Worm (Caenorhabditis elegans) whole organism, young adult: Measurements from ENCODE around the gene F31D5.2.

ENCODE experiments used
- C06A6.2 ChIP-seq: fragments of 200-800 bp; sonication (Bioruptor generic); conservative IDR thresholded peaks from 2 replicates; pipeline ENCODE4 v1.3.6; 2022; ENCODE audit warnings: missing genetic modification characterization, missing compliant biosample characterization
- F22D6.2 ChIP-seq: sonication (generic microtip); optimal IDR thresholded peaks from 2 replicates; lab custom pipeline; 2016; ENCODE audit warnings: mild to moderate bottlenecking, missing genetic modification characterization, missing compliant biosample characterization
- F49E8.2 ChIP-seq: sonication (generic microtip); optimal IDR thresholded peaks from 3 replicates; lab custom pipeline; 2017; ENCODE audit warnings: missing genetic modification characterization, mild to moderate bottlenecking, missing compliant biosample characterization, antibody characterized with exemption, moderate library complexity; ENCODE audit not compliant: insufficient read depth
- F55B11.4 ChIP-seq: sonication (generic microtip); optimal IDR thresholded peaks from 2 replicates; lab custom pipeline; 2016; ENCODE audit warnings: missing compliant biosample characterization, missing genetic modification characterization, borderline replicate concordance; ENCODE audit not compliant: insufficient read depth
- F57C9.4 ChIP-seq: sonication (generic microtip); optimal IDR thresholded peaks from 2 replicates; lab custom pipeline; 2017; ENCODE audit warnings: mild to moderate bottlenecking, missing genetic modification characterization, missing compliant biosample characterization
- K11D2.4 ChIP-seq: fragments of 200-800 bp; sonication (Bioruptor generic); IDR thresholded peaks from 2 replicates; pipeline ENCODE4 v1.3.6; 2022; ENCODE audit warnings: missing genetic modification reagents, missing genetic modification characterization, missing compliant biosample characterization
- T07F8.4 ChIP-seq: sonication (generic microtip); optimal IDR thresholded peaks from 2 replicates; lab custom pipeline; 2016; ENCODE audit warnings: mild to moderate bottlenecking, missing genetic modification characterization, moderate library complexity, missing compliant biosample characterization
- T26A5.8 ChIP-seq: sonication (generic microtip); optimal IDR thresholded peaks from 2 replicates; lab custom pipeline; 2016; ENCODE audit warnings: missing genetic modification characterization, missing compliant biosample characterization
- Y53F4B.3 ChIP-seq: fragments of 200-800 bp; sonication (Bioruptor generic); IDR thresholded peaks from 2 replicates; pipeline ENCODE4 v1.3.6; 2022; ENCODE audit warnings: missing genetic modification reagents, missing genetic modification characterization, missing compliant biosample characterization
- Y53G8AR.9 ChIP-seq: fragments of 200-800 bp; sonication (Bioruptor generic); conservative IDR thresholded peaks from 2 replicates; pipeline ENCODE4 v1.3.6; 2022; ENCODE audit warnings: missing genetic modification reagents, missing genetic modification characterization, missing compliant biosample characterization
- Y56A3A.18 ChIP-seq: fragments of 200-800 bp; sonication (Bioruptor generic); IDR thresholded peaks from 2 replicates; pipeline ENCODE4 v1.3.6; 2022; ENCODE audit warnings: missing genetic modification reagents, missing genetic modification characterization, missing compliant biosample characterization
- atf-7 ChIP-seq: sonication (generic microtip); optimal IDR thresholded peaks from 2 replicates; lab custom pipeline; 2017; ENCODE audit warnings: mild to moderate bottlenecking, missing genetic modification characterization, missing compliant biosample characterization
- attf-3 ChIP-seq: fragments of 200-800 bp; sonication (Bioruptor generic); conservative IDR thresholded peaks from 2 replicates; pipeline ENCODE4 v1.3.6; 2022; ENCODE audit warnings: missing genetic modification reagents, missing genetic modification characterization, missing compliant biosample characterization
- attf-6 ChIP-seq: fragments of 200-800 bp; sonication (Bioruptor generic); IDR thresholded peaks from 2 replicates; pipeline ENCODE4 v1.3.6; 2022; ENCODE audit warnings: missing genetic modification reagents, missing genetic modification characterization, missing compliant biosample characterization
- cebp-1 ChIP-seq, 2 experiments: fragments of 200-800 bp in 1 of 2; sonication (Bioruptor generic) in 1 of 2; sonication (generic microtip) in 1 of 2; IDR thresholded peaks in 1 of 2; optimal IDR thresholded peaks in 1 of 2; 2 replicates each; pipeline versions ENCODE4 v1.3.6 to Lab custom; 2017 to 2022; ENCODE audit warnings: missing compliant biosample characterization in 2 of 2, missing genetic modification characterization in 2 of 2, mild to moderate bottlenecking in 1 of 2, missing genetic modification reagents in 1 of 2, moderate library complexity in 1 of 2
- cebp-2 ChIP-seq: fragments of 200-800 bp; sonication (Bioruptor generic); IDR thresholded peaks from 2 replicates; pipeline ENCODE4 v1.3.6; 2022; ENCODE audit warnings: missing genetic modification characterization, missing compliant biosample characterization
- ceh-27 ChIP-seq: fragments of 200-800 bp; sonication (Bioruptor generic); optimal IDR thresholded peaks from 2 replicates; lab custom pipeline; 2018; ENCODE audit warnings: mild to moderate bottlenecking, missing genetic modification characterization, moderate library complexity, missing compliant biosample characterization
- ceh-40 ChIP-seq: fragments of 200-800 bp; sonication (Bioruptor generic); IDR thresholded peaks from 2 replicates; pipeline ENCODE4 v1.3.6; 2022; ENCODE audit warnings: missing genetic modification characterization, missing compliant biosample characterization
- ceh-58 ChIP-seq: fragments of 200-800 bp; sonication (Bioruptor generic); IDR thresholded peaks from 2 replicates; pipeline ENCODE4 v1.3.6; 2022; ENCODE audit warnings: missing genetic modification characterization, missing compliant biosample characterization
- chd-7 ChIP-seq: sonication (generic microtip); optimal IDR thresholded peaks from 2 replicates; lab custom pipeline; 2016; ENCODE audit warnings: mild to moderate bottlenecking, missing genetic modification characterization, moderate library complexity, missing compliant biosample characterization
- dpl-1 ChIP-seq: fragments of 150-350 bp; optimal IDR thresholded peaks from 2 replicates; lab custom pipeline; 2014; ENCODE audit warnings: missing biosample characterization, missing genetic modification reagents, missing genetic modification characterization
- egl-18 ChIP-seq: fragments of 200-800 bp; sonication (Bioruptor generic); IDR thresholded peaks from 2 replicates; pipeline ENCODE4 v1.3.6; 2022; ENCODE audit warnings: missing genetic modification reagents, missing genetic modification characterization, missing compliant biosample characterization
- egl-44 ChIP-seq: fragments of 200-800 bp; sonication (Bioruptor generic); IDR thresholded peaks from 2 replicates; pipeline ENCODE4 v1.3.6; 2022; ENCODE audit warnings: missing genetic modification reagents, missing genetic modification characterization, missing compliant biosample characterization
- egrh-3 ChIP-seq: fragments of 200-800 bp; sonication (Bioruptor generic); IDR thresholded peaks from 2 replicates; pipeline ENCODE4 v1.3.6; 2022; ENCODE audit warnings: missing genetic modification reagents, missing genetic modification characterization, missing compliant biosample characterization
- ekl-4 ChIP-seq: fragments of 200-800 bp; sonication (Bioruptor generic); IDR thresholded peaks from 2 replicates; pipeline ENCODE4 v1.3.6; 2022; ENCODE audit warnings: missing genetic modification reagents, missing genetic modification characterization, missing compliant biosample characterization
- him-1 ChIP-seq: sonication (generic microtip); optimal IDR thresholded peaks from 2 replicates; lab custom pipeline; 2016; ENCODE audit warnings: missing genotype, missing genetic modification reagents, missing genetic modification characterization, missing compliant biosample characterization
- hmg-20 ChIP-seq: fragments of 200-800 bp; sonication (Bioruptor generic); IDR thresholded peaks from 2 replicates; pipeline ENCODE4 v1.3.6; 2022; ENCODE audit warnings: missing genetic modification reagents, missing genetic modification characterization, missing compliant biosample characterization
- hsf-1 ChIP-seq: fragments of 200-800 bp; sonication (Bioruptor generic); IDR thresholded peaks from 2 replicates; pipeline ENCODE4 v1.3.6; 2022; ENCODE audit warnings: missing genetic modification reagents, missing genetic modification characterization, missing compliant biosample characterization
- lsl-1 ChIP-seq: fragments of 200-800 bp; sonication (Bioruptor generic); optimal IDR thresholded peaks from 2 replicates; lab custom pipeline; 2018; ENCODE audit warnings: mild to moderate bottlenecking, missing genetic modification characterization, moderate library complexity, missing compliant biosample characterization
- madf-10 ChIP-seq: sonication (generic microtip); optimal IDR thresholded peaks from 2 replicates; lab custom pipeline; 2016; ENCODE audit warnings: mild to moderate bottlenecking, missing genetic modification characterization, missing compliant biosample characterization
- madf-3 ChIP-seq: fragments of 200-800 bp; sonication (Bioruptor generic); IDR thresholded peaks from 2 replicates; pipeline ENCODE4 v1.3.6; 2022; ENCODE audit warnings: missing genetic modification reagents, missing genetic modification characterization, missing compliant biosample characterization
- mes-4 ChIP-seq: sonication (generic microtip); optimal IDR thresholded peaks from 2 replicates; lab custom pipeline; 2016; ENCODE audit warnings: missing genotype, missing genetic modification characterization, missing compliant biosample characterization
- nfya-2 ChIP-seq: fragments of 200-800 bp; sonication (Bioruptor generic); IDR thresholded peaks from 2 replicates; pipeline ENCODE4 v1.3.6; 2022; ENCODE audit warnings: missing genetic modification reagents, missing genetic modification characterization, missing compliant biosample characterization
- pha-4 ChIP-seq: fragments of 150-350 bp; sonication (generic microtip); optimal IDR thresholded peaks from 2 replicates; lab custom pipeline; 2014; ENCODE audit warnings: missing biosample characterization, missing genetic modification reagents, missing genetic modification characterization
- rpc-1 ChIP-seq, 2 experiments: fragments of 150-350 bp in 1 of 2; sonication (generic microtip) in 1 of 2; optimal IDR thresholded peaks; 2 replicates each; lab custom pipeline; 2014 to 2018; ENCODE audit warnings: missing biosample characterization in 1 of 2, missing genetic modification characterization in 1 of 2, missing genetic modification reagents in 1 of 2, missing genotype in 1 of 2
- sdz-38 ChIP-seq: sonication (generic microtip); optimal IDR thresholded peaks from 2 replicates; lab custom pipeline; 2016; ENCODE audit warnings: missing genotype, missing genetic modification characterization, missing compliant biosample characterization
- snpc-1.1 ChIP-seq: sonication (generic microtip); optimal IDR thresholded peaks from 2 replicates; lab custom pipeline; 2017; ENCODE audit warnings: missing genetic modification characterization, mild to moderate bottlenecking, missing compliant biosample characterization, antibody characterized with exemption, moderate library complexity, missing genotype, missing genetic modification reagents; ENCODE audit not compliant: insufficient read depth
- snpc-1.3 ChIP-seq: sonication (generic microtip); optimal IDR thresholded peaks from 2 replicates; lab custom pipeline; 2017; ENCODE audit warnings: missing genetic modification characterization, mild to moderate bottlenecking, missing compliant biosample characterization, antibody characterized with exemption, moderate library complexity, missing genotype, missing genetic modification reagents; ENCODE audit not compliant: insufficient read depth
- snpc-4 ChIP-seq, 5 experiments: fragments of 150-350 bp in 1 of 5; sonication (generic microtip) in 4 of 5; optimal IDR thresholded peaks; 2 replicates each; lab custom pipeline; 2014 to 2018; ENCODE audit warnings: missing genetic modification characterization in 5 of 5, missing biosample characterization in 3 of 5, antibody characterized with exemption in 2 of 5, mild to moderate bottlenecking in 2 of 5, missing compliant biosample characterization in 2 of 5, missing genotype in 2 of 5, moderate library complexity in 2 of 5, missing genetic modification reagents in 1 of 5
- somi-1 ChIP-seq: fragments of 200-800 bp; sonication (Bioruptor generic); optimal IDR thresholded peaks from 2 replicates; lab custom pipeline; 2018; ENCODE audit warnings: mild to moderate bottlenecking, missing genetic modification characterization, missing compliant biosample characterization
- unc-130 ChIP-seq: sonication (generic microtip); optimal IDR thresholded peaks from 2 replicates; lab custom pipeline; 2016; ENCODE audit warnings: missing genetic modification reagents, missing genetic modification characterization, missing compliant biosample characterization
- ztf-18 ChIP-seq: sonication (generic microtip); optimal IDR thresholded peaks from 2 replicates; lab custom pipeline; 2016; ENCODE audit warnings: missing genotype, mild to moderate bottlenecking, missing genetic modification characterization, missing compliant biosample characterization
- ztf-22 ChIP-seq: fragments of 200-800 bp; sonication (Bioruptor generic); optimal IDR thresholded peaks from 2 replicates; lab custom pipeline; 2018; ENCODE audit warnings: mild to moderate bottlenecking, missing genetic modification characterization, moderate library complexity, missing compliant biosample characterization
- ztf-25 ChIP-seq: fragments of 200-800 bp; sonication (Bioruptor generic); IDR thresholded peaks from 2 replicates; pipeline ENCODE4 v1.3.6; 2022; ENCODE audit warnings: missing genetic modification reagents, missing genetic modification characterization, missing compliant biosample characterization
- ztf-28 ChIP-seq: fragments of 200-800 bp; sonication (Bioruptor generic); IDR thresholded peaks from 2 replicates; pipeline ENCODE4 v1.3.6; 2022; ENCODE audit warnings: missing genetic modification reagents, missing genetic modification characterization, missing compliant biosample characterization
- ztf-6 ChIP-seq: fragments of 200-800 bp; sonication (Bioruptor generic); IDR thresholded peaks from 2 replicates; pipeline ENCODE4 v1.3.6; 2022; ENCODE audit warnings: missing genetic modification reagents, missing genetic modification characterization, missing compliant biosample characterization

The F31D5.2 gene

ce11 chrII:4229106-4229708, 13.8 kb downstream of the F31D5.2 start, which contains the start of gene C16A11.3 (continued):
- TF ChIP-seq ekl-4: peak; percentile 72
- TF ChIP-seq mes-4 (tag; lab: Kevin White, UChicago): peak; percentile 12
- TF ChIP-seq F55B11.4 (tag; lab: Kevin White, UChicago): no peak
- TF ChIP-seq pha-4 (tag; lab: Kevin White, UChicago): no peak
- 0 out of 2 replicates have a peak, but pooled peaks have one; percentile 74 for TF ChIP-seq nfya-2
- TF ChIP-seq madf-3 (GFP tag; lab: Robert Waterston, UW): 0 out of 2 replicates have a peak, but pooled peaks have one; percentile 54
- TF ChIP-seq K11D2.4 (GFP tag; lab: Robert Waterston, UW): no peak
- TF ChIP-seq Y56A3A.18 (GFP tag; lab: Robert Waterston, UW): peak; percentile 76; the same call in 1 of the 2 replicates
- peak; percentile 91 for TF ChIP-seq F49E8.2 (tag; lab: Kevin White, UChicago)
- TF ChIP-seq F22D6.2 (tag; lab: Kevin White, UChicago): no peak
- no peak for TF ChIP-seq cebp-1 (GFP tag; IDR thresholded peaks at IDR 0.05; lab: Robert Waterston, UW)
- TF ChIP-seq cebp-1 (tag; optimal IDR thresholded peaks at IDR 0.05; lab: Kevin White, UChicago): no peak
- TF ChIP-seq atf-7 (tag; lab: Kevin White, UChicago): no peak
- no peak for TF ChIP-seq egl-44
- TF ChIP-seq egl-18 (GFP tag; lab: Robert Waterston, UW): no peak
- no peak for TF ChIP-seq dpl-1
- TF ChIP-seq ztf-28 (GFP tag; lab: Robert Waterston, UW): no peak
- no peak for TF ChIP-seq hmg-20 (GFP tag; lab: Robert Waterston, UW)
- TF ChIP-seq C06A6.2 (GFP tag; lab: Robert Waterston, UW): no peak
- TF ChIP-seq attf-3 (GFP tag; lab: Robert Waterston, UW): no peak
- peak; percentile 64 for TF ChIP-seq snpc-1.3
- TF ChIP-seq Y53G8AR.9: peak; percentile 75; the same call in 1 of the 2 replicates
- TF ChIP-seq somi-1 (GFP tag; lab: Kevin White, UChicago): no peak
- TF ChIP-seq T07F8.4: no peak
- TF ChIP-seq snpc-1.1 (tag; lab: Kevin White, UChicago): peak; percentile 49
- no peak for TF ChIP-seq Y53F4B.3 (GFP tag; lab: Robert Waterston, UW)
- no peak for TF ChIP-seq ceh-40 (GFP tag; lab: Robert Waterston, UW)
- no peak for TF ChIP-seq T26A5.8
- peak; percentile 35 for TF ChIP-seq snpc-4 (GFP tag; optimal IDR thresholded peaks at IDR 0.05; lab: Kevin White, UChicago)
- TF ChIP-seq snpc-4 (tag; optimal IDR thresholded peaks at IDR 0.05; lab: Kevin White, UChicago): peak in 2 of 4 experiments; percentile 3 to 42
- TF ChIP-seq egrh-3 (GFP tag; lab: Robert Waterston, UW): no peak
- TF ChIP-seq unc-130 (GFP tag; lab: Kevin White, UChicago): peak; percentile 70
- TF ChIP-seq ztf-6 (GFP tag; lab: Robert Waterston, UW): no peak
- TF ChIP-seq ztf-25: no peak
- TF ChIP-seq ceh-58 (GFP tag; lab: Robert Waterston, UW): no peak
- no peak for TF ChIP-seq rpc-1 (optimal IDR thresholded peaks at IDR 0.05; lab: Kevin White, UChicago)
- TF ChIP-seq rpc-1 (tag; optimal IDR thresholded peaks at IDR 0.05; lab: Kevin White, UChicago): no peak
- TF ChIP-seq attf-6 (GFP tag; lab: Robert Waterston, UW): peak; percentile 70; the same call in 1 of the 2 replicates
- TF ChIP-seq hsf-1 (GFP tag; lab: Robert Waterston, UW): no peak; the same call in 1 of the 2 replicates
- no peak for TF ChIP-seq cebp-2 (GFP tag; lab: Robert Waterston, UW)
- no peak for TF ChIP-seq ceh-27 (GFP tag; lab: Kevin White, UChicago)
- TF ChIP-seq F57C9.4: no peak
- peak; percentile 75 for TF ChIP-seq lsl-1 (GFP tag; lab: Kevin White, UChicago)
- no peak for TF ChIP-seq sdz-38 (tag; lab: Kevin White, UChicago)
- TF ChIP-seq chd-7 (tag; lab: Kevin White, UChicago): no peak
- TF ChIP-seq madf-10 (tag; lab: Kevin White, UChicago): no peak
- peak; percentile 34 for TF ChIP-seq him-1
- TF ChIP-seq ztf-18 (tag; lab: Kevin White, UChicago): no peak
- TF ChIP-seq ztf-22 (GFP tag; lab: Kevin White, UChicago): no peak
